Worm (Caenorhabditis elegans): ENCODE measurements around the gene C34D4.2.

ce11 chrIV:7167983-7168760 is 13.7 kb downstream of the C34D4.2 start, which contains the start of gene skr-16:
- no peak for TF ChIP-seq egl-27 (tag; optimal IDR thresholded peaks at IDR 0.05)
- no peak for TF ChIP-seq nhr-237 (tag; optimal IDR thresholded peaks at IDR 0.05)
- no peak for TF ChIP-seq nhr-28 (tag; optimal IDR thresholded peaks at IDR 0.05)
- TF ChIP-seq nhr-12 (tag; optimal IDR thresholded peaks at IDR 0.05): no peak
- TF ChIP-seq dpl-1 (GFP tag; optimal IDR thresholded peaks at IDR 0.05): peak; percentile 26 to 70 (median 27)
- TF ChIP-seq nhr-11 (tag; optimal IDR thresholded peaks at IDR 0.05): no peak
- no peak for TF ChIP-seq unc-30 (tag; optimal IDR thresholded peaks at IDR 0.05)
- TF ChIP-seq nhr-77 (tag; optimal IDR thresholded peaks at IDR 0.05): no peak
- no peak for TF ChIP-seq lin-13 (GFP tag; optimal IDR thresholded peaks at IDR 0.05)
- TF ChIP-seq ceh-82 (tag; optimal IDR thresholded peaks at IDR 0.05): no peak
- no peak for TF ChIP-seq ztf-11 (tag; optimal IDR thresholded peaks at IDR 0.05)
- no peak for TF ChIP-seq elt-3 (tag; optimal IDR thresholded peaks at IDR 0.05)
- TF ChIP-seq fos-1 (tag; optimal IDR thresholded peaks at IDR 0.05): no peak
- no peak for TF ChIP-seq vab-15 (tag; optimal IDR thresholded peaks at IDR 0.05)

Data from whole organism, L1 larva.